Fruit fly (Drosophila melanogaster): ENCODE results near the gene CG31517.

The CG31517 gene

DNA sequence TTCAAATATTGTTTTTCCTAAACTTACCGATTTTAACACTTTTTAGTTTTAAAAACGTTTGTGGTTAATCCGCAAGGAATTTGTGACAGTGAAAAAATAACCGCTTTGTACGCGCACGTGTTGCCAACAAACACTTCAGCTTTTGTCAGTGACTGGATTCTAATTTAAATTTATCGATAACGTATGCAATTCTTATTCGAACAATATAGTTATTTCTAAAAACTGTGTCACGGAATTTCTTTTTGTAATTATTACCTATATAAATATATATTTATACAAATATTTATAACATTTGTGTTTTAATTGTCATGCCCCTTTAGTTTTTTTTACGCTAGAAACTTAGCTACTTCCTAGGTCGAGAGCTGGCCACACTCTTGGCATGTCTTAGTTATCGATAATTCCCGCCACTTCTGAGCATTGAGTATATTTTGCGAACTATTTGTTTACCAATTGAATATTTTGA lies 16.3 kb downstream of the CG31517 start, which contains the start of gene Orc2:
Gene Orc2 (plus strand): TSS at position 373 of the 463 bp plus-strand sequence.
- TF ChIP-seq psq (GFP tag; optimal IDR thresholded peaks at IDR 0.05), result peak; percentile 19
- no peak for TF ChIP-seq Abd-B (GFP tag; optimal IDR thresholded peaks at IDR 0.05)
- peak; percentile 75 for TF ChIP-seq Dif (GFP tag; optimal IDR thresholded peaks at IDR 0.05; ENCODE audit: partially characterized antibody)
- no peak for TF ChIP-seq h (GFP tag; optimal IDR thresholded peaks at IDR 0.05)
- no peak for TF ChIP-seq CG9705 (GFP tag; optimal IDR thresholded peaks at IDR 0.05)
- TF ChIP-seq dl (GFP tag; optimal IDR thresholded peaks at IDR 0.05; ENCODE audit: insufficient read depth in 1 of 2, partially characterized antibody in 2 of 2), result no peak
- TF ChIP-seq rgr (GFP tag; optimal IDR thresholded peaks at IDR 0.05), result no peak
- no peak for TF ChIP-seq Hr78 (GFP tag; optimal IDR thresholded peaks at IDR 0.05)
- TF ChIP-seq Rel (GFP tag; optimal IDR thresholded peaks at IDR 0.05), result no peak
- peak; percentile 20 for TF ChIP-seq Rel (tag; optimal IDR thresholded peaks at IDR 0.05)
- no peak for TF ChIP-seq tai (GFP tag; optimal IDR thresholded peaks at IDR 0.05)
- TF ChIP-seq br (GFP tag; optimal IDR thresholded peaks at IDR 0.05), result no peak
- no peak for TF ChIP-seq CrebA (GFP tag; optimal IDR thresholded peaks at IDR 0.05; ENCODE audit: borderline replicate concordance)
- no peak for TF ChIP-seq Mio (GFP tag; optimal IDR thresholded peaks at IDR 0.05)
- TF ChIP-seq fru (GFP tag; optimal IDR thresholded peaks at IDR 0.05), result no peak
- no peak for TF ChIP-seq sage (GFP tag; optimal IDR thresholded peaks at IDR 0.05)
- TF ChIP-seq sv (GFP tag; optimal IDR thresholded peaks at IDR 0.05), result no peak
- TF ChIP-seq lola (GFP tag; optimal IDR thresholded peaks at IDR 0.05), result no peak
- TF ChIP-seq brk (GFP tag; optimal IDR thresholded peaks at IDR 0.05), result no peak
- TF ChIP-seq OdsH (GFP tag; optimal IDR thresholded peaks at IDR 0.05), result no peak
- no peak for TF ChIP-seq Vsx2 (GFP tag; optimal IDR thresholded peaks at IDR 0.05; ENCODE audit: partially characterized antibody)
- TF ChIP-seq dsf (GFP tag; optimal IDR thresholded peaks at IDR 0.05; ENCODE audit: borderline replicate concordance), result no peak
- TF ChIP-seq jim (GFP tag; optimal IDR thresholded peaks at IDR 0.05), result no peak
- no peak for TF ChIP-seq Hnf4 (GFP tag; optimal IDR thresholded peaks at IDR 0.05)
- no peak for TF ChIP-seq CG32264 (GFP tag; optimal IDR thresholded peaks at IDR 0.05)
- no peak for TF ChIP-seq Hr83 (GFP tag; optimal IDR thresholded peaks at IDR 0.05; ENCODE audit: poor library complexity, severe bottlenecking)
- TF ChIP-seq woc (GFP tag; optimal IDR thresholded peaks at IDR 0.05), result no peak
- peak; percentile 85 for TF ChIP-seq Myc (optimal IDR thresholded peaks at IDR 0.05)

DNA sequence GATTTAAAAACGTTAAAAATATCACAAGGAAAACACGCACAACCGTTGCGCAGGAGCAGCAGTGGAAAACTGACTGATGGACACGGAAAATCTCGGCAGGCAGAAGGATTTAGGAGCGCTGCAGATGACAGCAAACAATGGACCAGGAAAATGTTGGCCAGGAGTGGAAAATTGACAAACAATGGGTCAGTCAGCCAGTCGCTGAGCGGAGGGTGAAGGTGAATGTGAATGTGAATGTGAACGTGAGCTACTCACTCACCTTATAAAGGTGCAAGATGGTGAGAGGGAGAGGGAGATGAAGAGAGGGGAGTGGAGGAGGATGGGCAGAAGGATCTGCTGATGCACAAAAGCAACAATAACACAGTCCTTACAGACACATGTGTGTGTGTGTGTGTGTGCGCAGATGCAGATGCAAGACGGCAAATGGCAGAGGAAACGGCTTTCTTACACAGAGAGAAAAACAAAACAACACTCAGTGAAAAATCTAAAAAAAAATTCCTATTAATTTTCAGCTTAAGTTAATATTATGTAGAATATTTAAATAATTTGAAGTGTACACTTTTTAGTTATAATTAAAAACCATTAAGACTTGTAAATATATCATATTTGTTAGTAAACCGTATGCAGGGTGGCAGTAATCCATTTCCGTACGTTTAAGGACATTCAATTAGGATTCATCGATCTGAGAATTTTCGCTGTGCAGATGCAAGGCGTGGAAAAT lies 23.7 kb downstream of the CG31517 start:
- TF ChIP-seq h (GFP tag; optimal IDR thresholded peaks at IDR 0.05) (no peak), brk (GFP tag; optimal IDR thresholded peaks at IDR 0.05) (no peak), Hnf4 (GFP tag; optimal IDR thresholded peaks at IDR 0.05) (no peak), Dif (GFP tag; optimal IDR thresholded peaks at IDR 0.05; ENCODE audit: partially characterized antibody) (no peak), dl (GFP tag; optimal IDR thresholded peaks at IDR 0.05; ENCODE audit: insufficient read depth in 1 of 2, partially characterized antibody in 2 of 2) (no peak), sage (GFP tag; optimal IDR thresholded peaks at IDR 0.05) (no peak), Sp1 (GFP tag; optimal IDR thresholded peaks at IDR 0.05) (no peak), CG9705 (GFP tag; optimal IDR thresholded peaks at IDR 0.05) (no peak), Mio (GFP tag; optimal IDR thresholded peaks at IDR 0.05) (no peak), GATAd (GFP tag; optimal IDR thresholded peaks at IDR 0.05) (no peak), dsf (GFP tag; optimal IDR thresholded peaks at IDR 0.05; ENCODE audit: borderline replicate concordance) (no peak)

DNA sequence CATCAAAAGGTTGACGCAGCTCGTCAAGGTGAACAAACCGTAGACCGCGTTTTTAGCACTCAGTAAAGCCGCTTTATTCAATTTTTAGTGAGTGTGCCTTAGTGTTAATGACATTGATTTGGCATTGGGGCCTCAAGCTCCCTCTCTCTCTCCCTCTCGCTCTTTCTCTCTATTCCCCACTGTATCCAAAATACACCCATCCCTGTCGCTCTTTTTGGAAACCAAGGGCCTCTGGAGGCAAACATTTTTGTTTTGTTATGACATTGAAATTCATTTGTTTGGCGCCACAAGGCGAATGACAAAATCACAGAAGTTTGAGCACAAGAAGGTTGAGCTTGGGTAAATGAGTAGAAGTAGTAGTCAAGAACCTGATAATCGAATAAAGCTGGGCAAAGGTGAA lies 24.4 kb downstream of the CG31517 start:
- TF ChIP-seq N (GFP tag; optimal IDR thresholded peaks at IDR 0.05) (no peak), Mio (GFP tag; optimal IDR thresholded peaks at IDR 0.05) (no peak), pan (optimal IDR thresholded peaks at IDR 0.05) (no peak), usp (GFP tag; optimal IDR thresholded peaks at IDR 0.05) (no peak), GATAd (GFP tag; optimal IDR thresholded peaks at IDR 0.05) (no peak), Vsx2 (GFP tag; optimal IDR thresholded peaks at IDR 0.05; ENCODE audit: partially characterized antibody) (no peak), lola (GFP tag; optimal IDR thresholded peaks at IDR 0.05) (no peak), Hnf4 (GFP tag; optimal IDR thresholded peaks at IDR 0.05) (no peak), Dif (GFP tag; optimal IDR thresholded peaks at IDR 0.05; ENCODE audit: partially characterized antibody) (no peak), tai (GFP tag; optimal IDR thresholded peaks at IDR 0.05) (no peak), fru (GFP tag; optimal IDR thresholded peaks at IDR 0.05) (no peak), Hr78 (GFP tag; optimal IDR thresholded peaks at IDR 0.05) (no peak), br (GFP tag; optimal IDR thresholded peaks at IDR 0.05) (no peak), rgr (GFP tag; optimal IDR thresholded peaks at IDR 0.05) (no peak), psq (GFP tag; optimal IDR thresholded peaks at IDR 0.05) (no peak)
